Worm (Caenorhabditis elegans) whole organism, midembryonic: ENCODE measurements around the gene pqn-84.

ENCODE experiments used
- T22C8.4 ChIP-seq: fragments of 200-800 bp; sonication (Bioruptor generic); IDR thresholded peaks from 2 replicates; pipeline ENCODE4 v1.3.6; 2022; ENCODE audit warnings: missing genetic modification characterization, missing compliant biosample characterization
- cog-1 ChIP-seq: sonication (generic microtip); optimal IDR thresholded peaks from 2 replicates; lab custom pipeline; 2016; ENCODE audit warnings: missing genetic modification characterization, missing compliant biosample characterization
- flt-1 ChIP-seq: fragments of 200-800 bp; sonication (Bioruptor generic); IDR thresholded peaks from 2 replicates; pipeline ENCODE4 v1.3.6; 2022; ENCODE audit warnings: missing genetic modification characterization, missing compliant biosample characterization
- klf-2 ChIP-seq: fragments of 200-800 bp; sonication (Bioruptor generic); conservative IDR thresholded peaks from 2 replicates; pipeline ENCODE4 v1.3.6; 2022; ENCODE audit warnings: missing genetic modification reagents, missing genetic modification characterization, missing compliant biosample characterization
- med-1 ChIP-seq: sonication (generic microtip); optimal IDR thresholded peaks from 2 replicates; lab custom pipeline; 2017; ENCODE audit warnings: missing genetic modification characterization, mild to moderate bottlenecking, missing compliant biosample characterization, antibody characterized with exemption, missing genetic modification reagents; ENCODE audit not compliant: insufficient read depth
- ref-1 ChIP-seq: fragments of 200-800 bp; sonication (Bioruptor generic); conservative IDR thresholded peaks from 2 replicates; pipeline ENCODE4 v1.3.6; 2022; ENCODE audit warnings: missing genetic modification reagents, missing genetic modification characterization, missing compliant biosample characterization
- tab-1 ChIP-seq: fragments of 200-800 bp; sonication (Bioruptor generic); IDR thresholded peaks from 2 replicates; pipeline ENCODE4 v1.3.6; 2022; ENCODE audit warnings: missing genetic modification characterization, missing compliant biosample characterization
- ztf-29 ChIP-seq: fragments of 200-800 bp; sonication (Bioruptor generic); IDR thresholded peaks from 2 replicates; pipeline ENCODE4 v1.3.6; 2022; ENCODE audit warnings: missing genetic modification reagents, missing genetic modification characterization, missing compliant biosample characterization

ce11 chrIII:11683038-11683437 is 17.0 kb upstream of the pqn-84 start:
- TF ChIP-seq ztf-29 (GFP tag; lab: Robert Waterston, UW) = no peak
- no peak for TF ChIP-seq flt-1
- no peak for TF ChIP-seq cog-1 (tag; lab: Kevin White, UChicago)
- TF ChIP-seq med-1 (GFP tag; lab: Kevin White, UChicago) = no peak
- TF ChIP-seq ref-1 = no peak
- no peak for TF ChIP-seq T22C8.4 (GFP tag; lab: Robert Waterston, UW)
- TF ChIP-seq tab-1 (GFP tag; lab: Robert Waterston, UW) = no peak
- TF ChIP-seq klf-2 (GFP tag; lab: Robert Waterston, UW) = no peak
